Fruit fly (Drosophila melanogaster): ENCODE measurements around the gene CG31751.

CG31751 gene

dm6 chr2L:18719583-18719982 is 42.6 kb downstream of the CG31751 start:
- no peak for TF ChIP-seq CG18262 (tag; optimal IDR thresholded peaks at IDR 0.05)
- 0 out of 2 replicates have a peak, but pooled peaks have one; percentile 23 for TF ChIP-seq Drgx (GFP tag; IDR thresholded peaks at IDR 0.05)

dm6 chr2L:18724842-18725241 is 47.8 kb downstream of the CG31751 start:
- TF ChIP-seq stwl (tag; optimal IDR thresholded peaks at IDR 0.05) (peak; percentile 75), tio (GFP tag; optimal IDR thresholded peaks at IDR 0.05) (no peak), Drgx (GFP tag; IDR thresholded peaks at IDR 0.05) (peak; percentile 64)

- peak; percentile 73 for TF ChIP-seq Ets65A (GFP tag)
- TF ChIP-seq sens (GFP tag): peak; percentile 62
- no peak for TF ChIP-seq CG1529 (GFP tag; optimal IDR thresholded peaks at IDR 0.05)
- TF ChIP-seq CG11093 (GFP tag; IDR thresholded peaks at IDR 0.05): no peak
Observed at dm6 chr2L:18727986-18728385, 51.0 kb downstream of the CG31751 start.

- TF ChIP-seq phol (tag; optimal IDR thresholded peaks at IDR 0.05): no peak
- no peak for TF ChIP-seq salm (tag; optimal IDR thresholded peaks at IDR 0.05)
- no peak for TF ChIP-seq CG10979 (tag; optimal IDR thresholded peaks at IDR 0.05)
- TF ChIP-seq Hr39 (optimal IDR thresholded peaks at IDR 0.05): no peak
- peak; percentile 52 for TF ChIP-seq stwl (tag; optimal IDR thresholded peaks at IDR 0.05)
- TF ChIP-seq zf30C (GFP tag; optimal IDR thresholded peaks at IDR 0.05): peak; percentile 43
- TF ChIP-seq CG7987 (GFP tag; optimal IDR thresholded peaks at IDR 0.05): no peak
- TF ChIP-seq crol (GFP tag; IDR thresholded peaks at IDR 0.05): 0 out of 2 replicates have a peak, but pooled peaks have one; percentile 5
- no peak for TF ChIP-seq pfk (GFP tag; optimal IDR thresholded peaks at IDR 0.05)
- peak; percentile 55 for TF ChIP-seq Jarid2 (GFP tag; optimal IDR thresholded peaks at IDR 0.05)
- TF ChIP-seq ewg (GFP tag; optimal IDR thresholded peaks at IDR 0.05): no peak
- TF ChIP-seq Dll (GFP tag; IDR thresholded peaks at IDR 0.05; ENCODE audit: partially characterized antibody): no peak
- TF ChIP-seq CG6854 (GFP tag; optimal IDR thresholded peaks at IDR 0.05): no peak
- TF ChIP-seq CG9437 (GFP tag; optimal IDR thresholded peaks at IDR 0.05): peak; percentile 98
- 0 out of 3 replicates have a peak, but pooled peaks have one; percentile 21 for TF ChIP-seq CG6791 (GFP tag; IDR thresholded peaks at IDR 0.05; ENCODE audit: partially characterized antibody)
- no peak for TF ChIP-seq CG18619 (GFP tag; optimal IDR thresholded peaks at IDR 0.05)
Observed at dm6 chr2L:18732291-18732690, 55.3 kb downstream of the CG31751 start, which contains the start of gene CG10348. Gene CG10348 (minus strand): TSS chr2L:18732524.

dm6 chr2L:18732760-18733530 is 55.9 kb downstream of the CG31751 start:
- TF ChIP-seq CG5180 (GFP tag; optimal IDR thresholded peaks at IDR 0.05): no peak
- no peak for TF ChIP-seq CG10147 (GFP tag; optimal IDR thresholded peaks at IDR 0.05)
- no peak for TF ChIP-seq CG3847 (GFP tag; IDR thresholded peaks at IDR 0.05)
- peak; percentile 97 for TF ChIP-seq chinmo (GFP tag; IDR thresholded peaks at IDR 0.05; ENCODE audit: partially characterized antibody)
- TF ChIP-seq Stat92E (GFP tag; optimal IDR thresholded peaks at IDR 0.05): no peak
- no peak for TF ChIP-seq CG2116 (GFP tag; optimal IDR thresholded peaks at IDR 0.05)
- TF ChIP-seq CG12104 (GFP tag; optimal IDR thresholded peaks at IDR 0.05): no peak
- no peak for TF ChIP-seq CG7928 (GFP tag; optimal IDR thresholded peaks at IDR 0.05)
- peak; percentile 58 for TF ChIP-seq jing (GFP tag; optimal IDR thresholded peaks at IDR 0.05)
- peak; percentile 26 for TF ChIP-seq CG13287 (GFP tag; IDR thresholded peaks at IDR 0.05; ENCODE audit: partially characterized antibody)
- peak in 1 of 2 experiments; percentile 9 for TF ChIP-seq bsh (GFP tag; optimal IDR thresholded peaks at IDR 0.05)
- no peak for TF ChIP-seq Atf-2 (GFP tag; optimal IDR thresholded peaks at IDR 0.05)
- peak; percentile 67 for TF ChIP-seq D19A (tag; optimal IDR thresholded peaks at IDR 0.05)
- no peak for TF ChIP-seq Usf (GFP tag; optimal IDR thresholded peaks at IDR 0.05)
- peak; percentile 36; the same call in 1 of the 2 replicates for TF ChIP-seq Bgb (GFP tag; IDR thresholded peaks at IDR 0.05; ENCODE audit: partially characterized antibody)
- no peak for TF ChIP-seq pita (GFP tag; optimal IDR thresholded peaks at IDR 0.05)
- no peak for TF ChIP-seq unc-4 (GFP tag; IDR thresholded peaks at IDR 0.05; ENCODE audit: partially characterized antibody)
- peak; percentile 28; the same call in 1 of the 2 replicates for TF ChIP-seq CG10321 (GFP tag; IDR thresholded peaks at IDR 0.05)
- peak; percentile 17 for TF ChIP-seq gcm (GFP tag; optimal IDR thresholded peaks at IDR 0.05)

Measured in whole organism, embryonic.